Fruit fly (Drosophila melanogaster) whole organism, adult: ENCODE results near the gene eIF2Bbeta.

Experiments used
- CG11617 ChIP-seq: fragments of 200-800 bp; sonication (Bioruptor generic); optimal IDR thresholded peaks from 2 replicates; lab custom pipeline; 2017; ENCODE audit warnings: mild to moderate bottlenecking, missing biosample characterization, missing genetic modification reagents, missing genetic modification characterization
- CG12768 ChIP-seq: fragments of 200-800 bp; sonication (Bioruptor generic); optimal IDR thresholded peaks from 2 replicates; lab custom pipeline; 2017; ENCODE audit warnings: missing biosample characterization, missing genetic modification characterization, mild to moderate bottlenecking, moderate library complexity, missing genetic modification reagents
- CG14711 ChIP-seq: fragments of 200-800 bp; sonication (Bioruptor generic); optimal IDR thresholded peaks from 2 replicates; lab custom pipeline; 2018; ENCODE audit warnings: missing biosample characterization, mild to moderate bottlenecking, missing genetic modification characterization, moderate library complexity
- CG1620 ChIP-seq: fragments of 200-800 bp; sonication (Bioruptor generic); optimal IDR thresholded peaks from 2 replicates; lab custom pipeline; 2016; ENCODE audit warnings: missing biosample characterization, missing genetic modification characterization
- CG33017 ChIP-seq: fragments of 200-800 bp; sonication (Bioruptor generic); optimal IDR thresholded peaks from 2 replicates; lab custom pipeline; 2018; ENCODE audit warnings: missing biosample characterization, mild to moderate bottlenecking, missing genetic modification characterization, moderate library complexity
- CG5204 ChIP-seq: fragments of 200-800 bp; sonication (Bioruptor generic); optimal IDR thresholded peaks from 2 replicates; lab custom pipeline; 2016; ENCODE audit warnings: missing biosample characterization, missing genetic modification characterization
- CG7045 ChIP-seq: fragments of 200-800 bp; sonication (Bioruptor generic); optimal IDR thresholded peaks from 2 replicates; lab custom pipeline; 2017; ENCODE audit warnings: missing biosample characterization, mild to moderate bottlenecking, missing genetic modification characterization
- CG7101 ChIP-seq: fragments of 200-800 bp; sonication (Bioruptor generic); optimal IDR thresholded peaks from 2 replicates; lab custom pipeline; 2018; ENCODE audit warnings: missing biosample characterization, mild to moderate bottlenecking, missing genetic modification characterization, moderate library complexity
- Clk ChIP-seq: fragments of 200-800 bp; sonication (Bioruptor generic); optimal IDR thresholded peaks from 2 replicates; lab custom pipeline; 2017; ENCODE audit warnings: missing biosample characterization, missing genetic modification characterization
- Crg-1 ChIP-seq: fragments of 200-800 bp; sonication (Bioruptor generic); optimal IDR thresholded peaks from 2 replicates; lab custom pipeline; 2016; ENCODE audit warnings: missing biosample characterization, missing genetic modification characterization
- Hr96 ChIP-seq: fragments of 200-800 bp; sonication (Bioruptor generic); optimal IDR thresholded peaks from 2 replicates; lab custom pipeline; 2016; ENCODE audit warnings: missing biosample characterization, missing genetic modification characterization
- Mnt ChIP-seq: fragments of 200-800 bp; sonication (Bioruptor generic); optimal IDR thresholded peaks from 2 replicates; lab custom pipeline; 2016; ENCODE audit warnings: missing biosample characterization, mild to moderate bottlenecking, missing genetic modification characterization
- bab1 ChIP-seq: fragments of 200-800 bp; sonication (Bioruptor generic); optimal IDR thresholded peaks from 3 replicates; lab custom pipeline; 2019; ENCODE audit warnings: missing biosample characterization, mild to moderate bottlenecking, missing genetic modification characterization, moderate library complexity
- cic ChIP-seq: fragments of 200-800 bp; sonication (Bioruptor generic); optimal IDR thresholded peaks from 2 replicates; lab custom pipeline; 2017; ENCODE audit warnings: missing biosample characterization, mild to moderate bottlenecking, missing genetic modification characterization, moderate library complexity
- cnc ChIP-seq, 2 experiments: fragments of >200 bp; optimal IDR thresholded peaks; 2 replicates each; lab custom pipeline; 2017
- kay ChIP-seq: fragments of 200-800 bp; sonication (Bioruptor generic); peaks from one replicate; lab custom pipeline; 2016; ENCODE audit warnings: missing biosample characterization, missing genetic modification characterization, borderline replicate concordance
- ovo ChIP-seq: fragments of 200-800 bp; sonication (Bioruptor generic); optimal IDR thresholded peaks from 2 replicates; lab custom pipeline; 2016; ENCODE audit warnings: missing biosample characterization, missing genetic modification characterization
- pad ChIP-seq: fragments of 200-800 bp; sonication (Bioruptor generic); optimal IDR thresholded peaks from 3 replicates; lab custom pipeline; 2017; ENCODE audit warnings: missing biosample characterization, missing genetic modification characterization, mild to moderate bottlenecking, moderate library complexity, missing genetic modification reagents
- tj ChIP-seq: fragments of 200-800 bp; sonication (Bioruptor generic); optimal IDR thresholded peaks from 3 replicates; lab custom pipeline; 2017; ENCODE audit warnings: missing biosample characterization, mild to moderate bottlenecking, missing genetic modification characterization, moderate library complexity
- toe ChIP-seq: fragments of 200-800 bp; sonication (Bioruptor generic); optimal IDR thresholded peaks from 2 replicates; lab custom pipeline; 2016; ENCODE audit warnings: missing biosample characterization, missing genetic modification characterization

eIF2Bbeta gene

DNA sequence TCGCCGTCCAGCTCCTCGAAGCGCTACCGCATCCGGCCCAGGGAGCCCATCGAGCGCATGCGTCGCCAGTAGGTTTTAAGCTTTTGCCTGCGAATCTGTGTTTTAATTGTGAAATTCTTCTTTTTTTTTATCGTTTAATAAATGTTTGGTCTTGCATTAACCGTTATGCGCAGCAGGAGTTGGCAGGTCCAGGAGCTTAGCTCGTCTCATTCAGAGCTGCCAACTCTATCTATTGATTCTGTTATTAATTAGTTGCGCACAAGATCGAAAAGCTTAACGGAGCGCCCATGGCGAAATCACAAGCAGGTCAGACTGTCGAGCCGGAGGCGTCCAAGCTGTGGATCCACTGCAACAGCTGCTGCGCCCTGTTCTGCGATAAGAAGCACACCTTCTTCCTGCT is 22.0 kb downstream of the eIF2Bbeta start, which contains the start of gene vilya:
Gene vilya, plus strand, starts transcription at position 259 of the 400 bp plus-strand sequence.
- no peak for TF ChIP-seq CG14711 (tag; lab: Kevin White, UChicago)
- no peak for TF ChIP-seq kay
- TF ChIP-seq bab1 (GFP tag; lab: Kevin White, UChicago), result no peak
- TF ChIP-seq CG7045 (GFP tag; lab: Kevin White, UChicago), result no peak
- no peak for TF ChIP-seq pad (GFP tag; lab: Kevin White, UChicago)
- no peak for TF ChIP-seq cic (GFP tag; lab: Kevin White, UChicago)
- TF ChIP-seq Hr96 (GFP tag; lab: Kevin White, UChicago), result no peak
- TF ChIP-seq CG12768, result no peak
- TF ChIP-seq Mnt (GFP tag; lab: Kevin White, UChicago), result no peak
- TF ChIP-seq cnc (optimal IDR thresholded peaks at IDR 0.05; lab: Kevin White, UChicago), result no peak
- TF ChIP-seq Crg-1 (GFP tag; lab: Kevin White, UChicago), result no peak
- no peak for TF ChIP-seq ovo
- TF ChIP-seq CG1620 (GFP tag; lab: Kevin White, UChicago), result no peak
- TF ChIP-seq CG7101, result no peak
- no peak for TF ChIP-seq CG5204
- TF ChIP-seq tj (GFP tag; lab: Kevin White, UChicago), result no peak

DNA sequence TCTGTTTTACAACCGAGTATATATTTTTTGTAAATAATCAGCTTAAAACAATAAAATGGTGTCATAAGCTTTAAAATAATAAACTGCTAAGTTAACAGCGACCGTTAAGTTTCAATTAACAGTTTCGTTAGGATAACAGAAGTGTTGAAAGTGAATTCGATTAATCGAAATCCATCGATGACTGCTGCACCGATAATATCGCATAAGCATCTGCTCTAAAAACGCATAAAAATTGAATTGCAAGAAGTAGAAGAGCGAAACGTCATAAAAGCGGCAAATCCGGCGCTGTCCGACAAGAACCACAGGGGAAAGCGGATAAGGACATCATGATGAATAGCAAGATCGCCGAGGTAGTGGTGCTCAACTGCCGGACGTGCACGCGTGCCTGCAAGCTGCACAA is 23.1 kb downstream of the eIF2Bbeta start, which contains the start of gene dwg:
Gene dwg, plus strand, starts transcription at position 193 of the 400 bp plus-strand sequence.
- TF ChIP-seq CG5204, result no peak
- TF ChIP-seq cnc (optimal IDR thresholded peaks at IDR 0.05; lab: Kevin White, UChicago), result no peak
- peak; percentile 29 for TF ChIP-seq bab1 (GFP tag; lab: Kevin White, UChicago)

dm6 chrX:2732127-2732526 is 27.8 kb downstream of the eIF2Bbeta start, which contains the start of the genes ttm50 and CG2712:
ttm50 (minus strand) TSS chrX:2732190.
CG2712 (plus strand) TSS chrX:2732469.
- TF ChIP-seq CG12768 (peak; percentile 63), tj (GFP tag; lab: Kevin White, UChicago) (peak; percentile 35), CG33017 (tag; lab: Kevin White, UChicago) (peak; percentile 29), CG7101 (peak; percentile 68), CG11617 (GFP tag; lab: Kevin White, UChicago) (peak; percentile 77), bab1 (GFP tag; lab: Kevin White, UChicago) (peak; percentile 77), CG14711 (tag; lab: Kevin White, UChicago) (peak; percentile 50), CG1620 (GFP tag; lab: Kevin White, UChicago) (peak; percentile 66), Mnt (GFP tag; lab: Kevin White, UChicago) (peak; percentile 98), pad (GFP tag; lab: Kevin White, UChicago) (peak; percentile 60), CG5204 (no peak), cnc (optimal IDR thresholded peaks at IDR 0.05; lab: Kevin White, UChicago) (no peak), CG7045 (GFP tag; lab: Kevin White, UChicago) (peak; percentile 40), cic (GFP tag; lab: Kevin White, UChicago) (no peak), Hr96 (GFP tag; lab: Kevin White, UChicago) (no peak), kay (no peak), Crg-1 (GFP tag; lab: Kevin White, UChicago) (peak; percentile 32), ovo (peak; percentile 44), toe (GFP tag; lab: Kevin White, UChicago) (no peak), Clk (GFP tag; lab: Kevin White, UChicago) (peak; percentile 45)

DNA sequence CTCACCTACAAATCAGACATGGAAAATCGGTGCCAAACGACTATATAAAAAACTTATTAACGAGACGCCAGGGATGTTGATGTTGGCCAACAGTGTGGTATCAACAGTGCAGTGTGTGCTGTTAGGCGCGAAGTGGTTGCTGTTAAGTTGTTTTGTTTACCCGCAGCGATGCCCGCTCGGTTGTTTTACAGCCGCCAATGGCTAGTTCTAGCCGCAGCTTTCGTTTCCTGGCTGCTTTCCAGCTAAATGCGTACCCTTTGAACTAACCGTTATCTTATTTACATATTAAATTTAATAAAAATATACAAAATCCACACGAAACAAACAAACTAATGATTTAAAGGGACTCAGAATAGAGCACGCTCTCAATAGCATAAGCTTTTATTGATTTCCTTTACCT is 34.3 kb downstream of the eIF2Bbeta start, which contains the start of gene crm:
Gene crm, minus strand, starts transcription at position 111 of the 400 bp plus-strand sequence.
- no peak for TF ChIP-seq CG5204
- TF ChIP-seq cic (GFP tag; lab: Kevin White, UChicago), result no peak
- TF ChIP-seq CG7101, result peak; percentile 37
- no peak for TF ChIP-seq pad (GFP tag; lab: Kevin White, UChicago)
- no peak for TF ChIP-seq bab1 (GFP tag; lab: Kevin White, UChicago)
- no peak for TF ChIP-seq tj (GFP tag; lab: Kevin White, UChicago)
- TF ChIP-seq Hr96 (GFP tag; lab: Kevin White, UChicago), result no peak
- no peak for TF ChIP-seq toe (GFP tag; lab: Kevin White, UChicago)
- no peak for TF ChIP-seq CG1620 (GFP tag; lab: Kevin White, UChicago)
- no peak for TF ChIP-seq CG12768
- no peak for TF ChIP-seq cnc (optimal IDR thresholded peaks at IDR 0.05; lab: Kevin White, UChicago)
- TF ChIP-seq ovo, result peak; percentile 86
- TF ChIP-seq CG11617 (GFP tag; lab: Kevin White, UChicago), result no peak
- TF ChIP-seq Clk (GFP tag; lab: Kevin White, UChicago), result no peak
- TF ChIP-seq Crg-1 (GFP tag; lab: Kevin White, UChicago), result no peak
- no peak for TF ChIP-seq CG33017 (tag; lab: Kevin White, UChicago)
- peak; percentile 54 for TF ChIP-seq Mnt (GFP tag; lab: Kevin White, UChicago)
- no peak for TF ChIP-seq kay
- TF ChIP-seq CG7045 (GFP tag; lab: Kevin White, UChicago), result no peak
- no peak for TF ChIP-seq CG14711 (tag; lab: Kevin White, UChicago)

DNA sequence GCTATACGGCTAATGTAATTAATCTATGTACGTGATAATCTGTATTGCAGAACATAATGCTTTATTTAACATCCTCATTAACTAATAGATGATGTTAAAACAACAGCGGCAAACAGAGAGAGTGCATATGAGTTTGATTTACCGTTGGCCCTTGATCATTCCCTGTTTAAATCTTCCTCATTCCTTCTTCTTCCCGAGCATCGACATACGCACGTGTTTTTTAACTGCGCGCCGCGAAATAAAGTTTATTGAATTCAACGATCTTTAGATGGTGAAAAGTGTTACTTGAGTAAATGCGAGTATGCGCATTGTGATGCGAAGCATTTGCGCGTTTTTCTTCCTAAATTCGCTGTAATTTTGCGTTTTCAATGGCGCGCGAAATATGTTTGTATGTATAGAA is 35.7 kb downstream of the eIF2Bbeta start, which contains the start of gene kirre:
Gene kirre, plus strand, starts transcription at position 301 of the 400 bp plus-strand sequence.
- TF ChIP-seq cic (GFP tag; lab: Kevin White, UChicago) (no peak), CG1620 (GFP tag; lab: Kevin White, UChicago) (no peak), Mnt (GFP tag; lab: Kevin White, UChicago) (no peak), bab1 (GFP tag; lab: Kevin White, UChicago) (no peak), CG12768 (no peak), Hr96 (GFP tag; lab: Kevin White, UChicago) (no peak), toe (GFP tag; lab: Kevin White, UChicago) (no peak), CG33017 (tag; lab: Kevin White, UChicago) (no peak), CG7101 (no peak), CG7045 (GFP tag; lab: Kevin White, UChicago) (no peak), Crg-1 (GFP tag; lab: Kevin White, UChicago) (no peak)

- TF ChIP-seq ovo (peak; percentile 3), Crg-1 (GFP tag; lab: Kevin White, UChicago) (no peak), CG11617 (GFP tag; lab: Kevin White, UChicago) (peak; percentile 56), CG12768 (peak; percentile 59), CG7045 (GFP tag; lab: Kevin White, UChicago) (peak; percentile 11), CG7101 (no peak), CG1620 (GFP tag; lab: Kevin White, UChicago) (no peak), Mnt (GFP tag; lab: Kevin White, UChicago) (peak; percentile 58), Hr96 (GFP tag; lab: Kevin White, UChicago) (no peak), pad (GFP tag; lab: Kevin White, UChicago) (peak; percentile 89), bab1 (GFP tag; lab: Kevin White, UChicago) (no peak), toe (GFP tag; lab: Kevin White, UChicago) (no peak), cnc (optimal IDR thresholded peaks at IDR 0.05; lab: Kevin White, UChicago) (no peak), Clk (GFP tag; lab: Kevin White, UChicago) (no peak), CG33017 (tag; lab: Kevin White, UChicago) (peak; percentile 52), CG5204 (no peak), cic (GFP tag; lab: Kevin White, UChicago) (peak; percentile 94), tj (GFP tag; lab: Kevin White, UChicago) (peak; percentile 49), kay (peak; percentile 98), CG14711 (tag; lab: Kevin White, UChicago) (no peak)
Measured at dm6 chrX:2742067-2742466, 37.7 kb downstream of the eIF2Bbeta start.
